Worm (Caenorhabditis elegans) whole organism, young adult: ENCODE results near the gene fbxc-47.

Experiments used
- B0019.2 ChIP-seq: fragments of 200-800 bp; sonication (Bioruptor generic); conservative IDR thresholded peaks from 2 replicates; pipeline ENCODE4 v1.3.6; 2022; ENCODE audit warnings: missing genetic modification reagents, missing genetic modification characterization, missing compliant biosample characterization
- B0035.1 ChIP-seq: sonication (generic microtip); optimal IDR thresholded peaks from 2 replicates; lab custom pipeline; 2016; ENCODE audit warnings: missing genetic modification characterization, mild to moderate bottlenecking, missing compliant biosample characterization, missing genotype, missing genetic modification reagents
- B0261.1 ChIP-seq: sonication (generic microtip); optimal IDR thresholded peaks from 2 replicates; lab custom pipeline; 2016; ENCODE audit warnings: mild to moderate bottlenecking, missing genetic modification characterization, moderate library complexity, missing compliant biosample characterization
- B0336.3 ChIP-seq: fragments of 200-800 bp; sonication (Bioruptor generic); IDR thresholded peaks from 2 replicates; pipeline ENCODE4 v1.3.6; 2022; ENCODE audit warnings: missing genetic modification characterization, missing compliant biosample characterization
- F10E7.11 ChIP-seq: sonication (generic microtip); optimal IDR thresholded peaks from 2 replicates; lab custom pipeline; 2017; ENCODE audit warnings: mild to moderate bottlenecking, missing genetic modification characterization, moderate library complexity, missing compliant biosample characterization
- F33H1.4 ChIP-seq: fragments of 200-800 bp; sonication (Bioruptor generic); IDR thresholded peaks from 2 replicates; pipeline ENCODE4 v1.3.6; 2022; ENCODE audit warnings: missing genetic modification reagents, missing genetic modification characterization, missing compliant biosample characterization
- F52B5.7 ChIP-seq: sonication (generic microtip); optimal IDR thresholded peaks from 2 replicates; lab custom pipeline; 2016; ENCODE audit warnings: mild to moderate bottlenecking, missing genetic modification characterization, missing compliant biosample characterization
- F57C9.4 ChIP-seq: sonication (generic microtip); optimal IDR thresholded peaks from 2 replicates; lab custom pipeline; 2017; ENCODE audit warnings: mild to moderate bottlenecking, missing genetic modification characterization, missing compliant biosample characterization
- K11D2.4 ChIP-seq: fragments of 200-800 bp; sonication (Bioruptor generic); IDR thresholded peaks from 2 replicates; pipeline ENCODE4 v1.3.6; 2022; ENCODE audit warnings: missing genetic modification reagents, missing genetic modification characterization, missing compliant biosample characterization
- ZK185.1 ChIP-seq: sonication (generic microtip); optimal IDR thresholded peaks from 2 replicates; lab custom pipeline; 2016; ENCODE audit warnings: mild to moderate bottlenecking, missing genetic modification characterization, missing compliant biosample characterization; ENCODE audit not compliant: poor library complexity, severe bottlenecking
- akir-1 ChIP-seq: fragments of 200-800 bp; sonication (Bioruptor generic); optimal IDR thresholded peaks from 2 replicates; lab custom pipeline; 2018; ENCODE audit warnings: mild to moderate bottlenecking, missing genetic modification characterization, moderate library complexity, missing compliant biosample characterization
- atf-7 ChIP-seq: sonication (generic microtip); optimal IDR thresholded peaks from 2 replicates; lab custom pipeline; 2017; ENCODE audit warnings: mild to moderate bottlenecking, missing genetic modification characterization, missing compliant biosample characterization
- attf-3 ChIP-seq: fragments of 200-800 bp; sonication (Bioruptor generic); conservative IDR thresholded peaks from 2 replicates; pipeline ENCODE4 v1.3.6; 2022; ENCODE audit warnings: missing genetic modification reagents, missing genetic modification characterization, missing compliant biosample characterization
- ccch-3 ChIP-seq: fragments of 200-800 bp; sonication (Bioruptor generic); optimal IDR thresholded peaks from 2 replicates; lab custom pipeline; 2018; ENCODE audit warnings: mild to moderate bottlenecking, missing genetic modification characterization, missing compliant biosample characterization
- ceh-100 ChIP-seq: fragments of 200-800 bp; sonication (Bioruptor generic); IDR thresholded peaks from 2 replicates; pipeline ENCODE4 v1.3.6; 2022; ENCODE audit warnings: missing genetic modification reagents, missing genetic modification characterization, missing compliant biosample characterization
- ceh-58 ChIP-seq: fragments of 200-800 bp; sonication (Bioruptor generic); IDR thresholded peaks from 2 replicates; pipeline ENCODE4 v1.3.6; 2022; ENCODE audit warnings: missing genetic modification characterization, missing compliant biosample characterization
- ceh-91 ChIP-seq: fragments of 200-800 bp; sonication (Bioruptor generic); IDR thresholded peaks from 2 replicates; pipeline ENCODE4 v1.3.6; 2022; ENCODE audit warnings: missing genetic modification reagents, missing genetic modification characterization, missing compliant biosample characterization
- die-1 ChIP-seq: sonication (generic microtip); optimal IDR thresholded peaks from 2 replicates; lab custom pipeline; 2016; ENCODE audit warnings: missing genotype, mild to moderate bottlenecking, missing genetic modification characterization, missing compliant biosample characterization
- dpl-1 ChIP-seq: fragments of 150-350 bp; optimal IDR thresholded peaks from 2 replicates; lab custom pipeline; 2014; ENCODE audit warnings: missing biosample characterization, missing genetic modification reagents, missing genetic modification characterization
- efl-1 ChIP-seq: fragments of 150-350 bp; optimal IDR thresholded peaks from 2 replicates; lab custom pipeline; 2014; ENCODE audit warnings: missing biosample characterization, missing genetic modification reagents, missing genetic modification characterization
- ekl-4 ChIP-seq: fragments of 200-800 bp; sonication (Bioruptor generic); IDR thresholded peaks from 2 replicates; pipeline ENCODE4 v1.3.6; 2022; ENCODE audit warnings: missing genetic modification reagents, missing genetic modification characterization, missing compliant biosample characterization
- hmg-20 ChIP-seq: fragments of 200-800 bp; sonication (Bioruptor generic); IDR thresholded peaks from 2 replicates; pipeline ENCODE4 v1.3.6; 2022; ENCODE audit warnings: missing genetic modification reagents, missing genetic modification characterization, missing compliant biosample characterization
- hrde-1 ChIP-seq: sonication (generic microtip); optimal IDR thresholded peaks from 2 replicates; lab custom pipeline; 2016; ENCODE audit warnings: missing genetic modification characterization, mild to moderate bottlenecking, missing compliant biosample characterization, moderate library complexity, missing genotype, missing genetic modification reagents, borderline replicate concordance
- lag-1 ChIP-seq: fragments of 200-800 bp; sonication (Bioruptor generic); IDR thresholded peaks from 2 replicates; pipeline ENCODE4 v1.3.6; 2022; ENCODE audit warnings: missing genetic modification reagents, missing genetic modification characterization, missing compliant biosample characterization
- let-607 ChIP-seq, 2 experiments: fragments of 200-800 bp in 1 of 2; sonication (Bioruptor generic) in 1 of 2; sonication (generic microtip) in 1 of 2; optimal IDR thresholded peaks; 2 replicates each; lab custom pipeline; 2016 to 2018; ENCODE audit warnings: mild to moderate bottlenecking in 2 of 2, missing compliant biosample characterization in 2 of 2, missing genetic modification characterization in 2 of 2, moderate library complexity in 2 of 2, missing genotype in 1 of 2
- lin-35 ChIP-seq, 3 experiments: fragments of 150-350 bp in 2 of 3; sonication (generic microtip) in 1 of 3; optimal IDR thresholded peaks; 2 replicates each; lab custom pipeline; 2014 to 2018; ENCODE audit warnings: missing biosample characterization in 3 of 3, missing genetic modification characterization in 3 of 3, missing genetic modification reagents in 3 of 3
- lin-40 ChIP-seq: sonication (generic microtip); optimal IDR thresholded peaks from 2 replicates; lab custom pipeline; 2016; ENCODE audit warnings: missing genetic modification characterization, mild to moderate bottlenecking, missing compliant biosample characterization, missing genotype, missing genetic modification reagents
- madf-6 ChIP-seq: fragments of 200-800 bp; sonication (Bioruptor generic); IDR thresholded peaks from 2 replicates; pipeline ENCODE4 v1.3.6; 2022; ENCODE audit warnings: missing genetic modification reagents, missing genetic modification characterization, missing compliant biosample characterization
- nfya-2 ChIP-seq: fragments of 200-800 bp; sonication (Bioruptor generic); IDR thresholded peaks from 2 replicates; pipeline ENCODE4 v1.3.6; 2022; ENCODE audit warnings: missing genetic modification reagents, missing genetic modification characterization, missing compliant biosample characterization
- nhr-179 ChIP-seq: sonication (generic microtip); optimal IDR thresholded peaks from 2 replicates; lab custom pipeline; 2016; ENCODE audit warnings: mild to moderate bottlenecking, missing genetic modification characterization, missing compliant biosample characterization
- nhr-80 ChIP-seq: sonication (generic microtip); optimal IDR thresholded peaks from 2 replicates; lab custom pipeline; 2016; ENCODE audit warnings: missing genetic modification characterization, missing compliant biosample characterization
- rec-8 ChIP-seq, 2 experiments: sonication (generic microtip); optimal IDR thresholded peaks; 2 replicates each; lab custom pipeline; 2016; ENCODE audit warnings: mild to moderate bottlenecking in 2 of 2, missing genetic modification characterization in 2 of 2, missing genetic modification reagents in 2 of 2, missing genotype in 2 of 2, missing biosample characterization in 1 of 2, missing compliant biosample characterization in 1 of 2, moderate library complexity in 1 of 2
- rpc-1 ChIP-seq, 2 experiments: fragments of 150-350 bp in 1 of 2; sonication (generic microtip) in 1 of 2; optimal IDR thresholded peaks; 2 replicates each; lab custom pipeline; 2014 to 2018; ENCODE audit warnings: missing biosample characterization in 1 of 2, missing genetic modification characterization in 1 of 2, missing genetic modification reagents in 1 of 2, missing genotype in 1 of 2
- sdz-38 ChIP-seq: sonication (generic microtip); optimal IDR thresholded peaks from 2 replicates; lab custom pipeline; 2016; ENCODE audit warnings: missing genotype, missing genetic modification characterization, missing compliant biosample characterization
- sea-2 ChIP-seq: fragments of 200-800 bp; sonication (Bioruptor generic); IDR thresholded peaks from 2 replicates; pipeline ENCODE4 v1.3.6; 2022; ENCODE audit warnings: missing genetic modification characterization, missing compliant biosample characterization
- snpc-1.1 ChIP-seq: sonication (generic microtip); optimal IDR thresholded peaks from 2 replicates; lab custom pipeline; 2017; ENCODE audit warnings: missing genetic modification characterization, mild to moderate bottlenecking, missing compliant biosample characterization, antibody characterized with exemption, moderate library complexity, missing genotype, missing genetic modification reagents; ENCODE audit not compliant: insufficient read depth
- ztf-22 ChIP-seq: fragments of 200-800 bp; sonication (Bioruptor generic); optimal IDR thresholded peaks from 2 replicates; lab custom pipeline; 2018; ENCODE audit warnings: mild to moderate bottlenecking, missing genetic modification characterization, moderate library complexity, missing compliant biosample characterization
- ztf-25 ChIP-seq: fragments of 200-800 bp; sonication (Bioruptor generic); IDR thresholded peaks from 2 replicates; pipeline ENCODE4 v1.3.6; 2022; ENCODE audit warnings: missing genetic modification reagents, missing genetic modification characterization, missing compliant biosample characterization
- ztf-28 ChIP-seq: fragments of 200-800 bp; sonication (Bioruptor generic); IDR thresholded peaks from 2 replicates; pipeline ENCODE4 v1.3.6; 2022; ENCODE audit warnings: missing genetic modification reagents, missing genetic modification characterization, missing compliant biosample characterization

Gene fbxc-47

ce11 chrIV:3835065-3835464 is 29.7 kb downstream of the fbxc-47 start, which contains the start of gene cal-3:
cal-3 (minus strand) TSS chrIV:3835165.
- TF ChIP-seq ccch-3 (GFP tag; lab: Kevin White, UChicago) (no peak), let-607 (tag; optimal IDR thresholded peaks at IDR 0.05; lab: Kevin White, UChicago) (no peak), ZK185.1 (tag; lab: Kevin White, UChicago) (no peak), B0019.2 (no peak), K11D2.4 (no peak), nhr-179 (tag; lab: Kevin White, UChicago) (no peak), F52B5.7 (no peak), ceh-91 (GFP tag; lab: Robert Waterston, UW) (no peak), ztf-25 (no peak), nfya-2 (GFP tag; lab: Robert Waterston, UW) (no peak), ceh-100 (GFP tag; lab: Robert Waterston, UW) (no peak), B0035.1 (tag; lab: Kevin White, UChicago) (no peak)

DNA sequence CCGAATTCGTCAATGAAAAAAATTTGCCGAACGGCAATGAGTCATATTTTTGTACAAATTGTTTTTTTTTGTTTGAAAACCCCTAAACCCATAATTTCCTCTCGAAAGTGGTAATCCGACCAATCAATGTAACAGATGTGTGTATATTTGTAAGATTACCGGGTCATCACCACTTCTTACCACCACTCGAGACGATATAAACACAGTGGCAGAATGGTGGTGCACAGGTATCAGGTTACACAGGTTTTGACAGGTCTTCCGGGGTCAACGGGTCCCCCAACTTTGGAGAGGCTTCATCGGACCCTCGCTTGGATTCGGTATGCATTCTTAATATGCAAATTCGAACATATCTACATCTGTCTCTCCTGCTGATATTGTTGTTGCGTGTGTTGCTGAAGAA is 33.4 kb downstream of the fbxc-47 start:
- TF ChIP-seq ztf-22 (GFP tag; lab: Kevin White, UChicago) (no peak), hmg-20 (GFP tag; lab: Robert Waterston, UW) (no peak), rpc-1 (optimal IDR thresholded peaks at IDR 0.05; lab: Kevin White, UChicago) (no peak), rpc-1 (tag; optimal IDR thresholded peaks at IDR 0.05; lab: Kevin White, UChicago) (no peak), sea-2 (GFP tag; lab: Robert Waterston, UW) (no peak), ZK185.1 (tag; lab: Kevin White, UChicago) (no peak), ztf-28 (GFP tag; lab: Robert Waterston, UW) (no peak), snpc-1.1 (tag; lab: Kevin White, UChicago) (no peak), atf-7 (no peak), ekl-4 (GFP tag; lab: Robert Waterston, UW) (no peak), B0336.3 (GFP tag; lab: Robert Waterston, UW) (no peak), madf-6 (GFP tag; lab: Robert Waterston, UW) (no peak), hrde-1 (tag; lab: Kevin White, UChicago) (no peak), lag-1 (no peak), efl-1 (GFP tag; lab: Kevin White, UChicago) (no peak), dpl-1 (no peak), nhr-80 (tag; lab: Kevin White, UChicago) (no peak), akir-1 (GFP tag; lab: Kevin White, UChicago) (no peak)

DNA sequence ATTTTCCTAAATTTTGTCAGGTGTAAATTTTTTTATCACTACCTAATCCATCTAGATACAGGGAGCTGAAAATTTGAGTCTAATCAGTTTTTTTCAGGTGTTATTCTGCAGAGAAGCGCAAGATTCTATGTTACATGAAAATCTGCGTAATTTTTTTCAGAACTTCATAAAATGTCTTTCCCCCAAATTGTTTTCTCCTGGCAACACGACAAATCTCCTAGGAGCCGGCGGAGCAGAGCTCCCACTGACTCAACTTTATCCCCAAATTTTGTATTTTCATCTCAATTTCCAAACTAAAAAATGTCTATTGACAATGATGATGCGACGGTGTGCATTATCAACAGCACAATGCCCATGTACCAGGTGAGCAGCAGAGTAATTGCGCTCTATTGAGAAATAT is 34.1 kb downstream of the fbxc-47 start, which contains the start of gene F28F9.2:
F28F9.2 (plus strand) TSS at position 301 of the 400 bp plus-strand sequence.
- TF ChIP-seq F33H1.4 (no peak), attf-3 (GFP tag; lab: Robert Waterston, UW) (no peak), lin-40 (no peak), rec-8 (tag; optimal IDR thresholded peaks at IDR 0.05; lab: Kevin White, UChicago) (no peak), F10E7.11 (tag; lab: Kevin White, UChicago) (no peak), atf-7 (no peak), F57C9.4 (tag; lab: Kevin White, UChicago) (no peak), ceh-58 (GFP tag; lab: Robert Waterston, UW) (no peak), lin-35 (GFP tag; optimal IDR thresholded peaks at IDR 0.05; lab: Kevin White, UChicago) (no peak), sdz-38 (no peak), die-1 (tag; lab: Kevin White, UChicago) (no peak), nhr-179 (tag; lab: Kevin White, UChicago) (no peak), B0261.1 (tag; lab: Kevin White, UChicago) (no peak)
